Worm (Caenorhabditis elegans) whole organism, L2 larva: ENCODE results near the gene abu-11.

Experiments used
- F13H6.1 ChIP-seq: sonication (generic microtip); optimal IDR thresholded peaks from 2 replicates; lab custom pipeline; 2016; ENCODE audit warnings: missing genetic modification characterization, missing compliant biosample characterization
- ama-1 ChIP-seq: fragments of 150-350 bp; optimal IDR thresholded peaks from 2 replicates; lab custom pipeline; 2018; ENCODE audit warnings: inconsistent platforms
- blmp-1 ChIP-seq: sonication (generic microtip); optimal IDR thresholded peaks from 2 replicates; lab custom pipeline; 2017; ENCODE audit warnings: missing genetic modification characterization, mild to moderate bottlenecking, missing compliant biosample characterization, antibody characterized with exemption, moderate library complexity; ENCODE audit not compliant: insufficient read depth
- egl-27 ChIP-seq: sonication (generic microtip); optimal IDR thresholded peaks from 3 replicates; lab custom pipeline; 2017; ENCODE audit warnings: missing biosample characterization, missing genetic modification reagents, missing genetic modification characterization
- elt-1 ChIP-seq: fragments of 150-350 bp; optimal IDR thresholded peaks from 2 replicates; lab custom pipeline; 2014; ENCODE audit warnings: missing biosample characterization, missing genetic modification characterization
- lin-13 ChIP-seq: fragments of 150-350 bp; optimal IDR thresholded peaks from 2 replicates; lab custom pipeline; 2014; ENCODE audit warnings: missing biosample characterization, missing genetic modification reagents, missing genetic modification characterization
- lin-39 ChIP-seq: fragments of 150-350 bp; optimal IDR thresholded peaks from 2 replicates; lab custom pipeline; 2014; ENCODE audit warnings: missing biosample characterization, missing genetic modification reagents, missing genetic modification characterization
- lsy-2 ChIP-seq, 2 experiments: fragments of 150-350 bp in 1 of 2; sonication (generic microtip) in 1 of 2; optimal IDR thresholded peaks; 2 replicates each; lab custom pipeline; 2014 to 2017; ENCODE audit warnings: missing biosample characterization in 2 of 2, missing genetic modification characterization in 2 of 2
- mdl-1 ChIP-seq, 2 experiments: fragments of 150-350 bp in 1 of 2; sonication (generic microtip) in 1 of 2; optimal IDR thresholded peaks; 2 replicates each; lab custom pipeline; 2017; ENCODE audit warnings: missing biosample characterization in 2 of 2, missing genetic modification characterization in 2 of 2
- nhr-6 ChIP-seq: fragments of 150-350 bp; optimal IDR thresholded peaks from 2 replicates; lab custom pipeline; 2014; ENCODE audit warnings: missing biosample characterization, missing genetic modification characterization
- zag-1 ChIP-seq: fragments of 150-350 bp; optimal IDR thresholded peaks from 2 replicates; lab custom pipeline; 2014; ENCODE audit warnings: missing biosample characterization, missing genetic modification characterization
- ztf-4 ChIP-seq: fragments of 150-350 bp; optimal IDR thresholded peaks from 2 replicates; lab custom pipeline; 2014; ENCODE audit warnings: missing biosample characterization, missing genetic modification characterization

ce11 chrII:155904-156303 lies 38.5 kb downstream of the abu-11 start, which contains the start of gene mrpl-28:
- TF ChIP-seq blmp-1, result peak; percentile 76
- TF ChIP-seq mdl-1 (tag; optimal IDR thresholded peaks at IDR 0.05; lab: Kevin White, UChicago), result peak in 1 of 2 experiments; percentile 26
- TF ChIP-seq lsy-2 (tag; optimal IDR thresholded peaks at IDR 0.05; lab: Kevin White, UChicago), result peak; percentile 90 to 95
- peak; percentile 86 for TF ChIP-seq ztf-4 (tag; lab: Kevin White, UChicago)
- TF ChIP-seq ama-1 (lab: Kevin White, UChicago), result peak; percentile 57
- peak; percentile 92 for TF ChIP-seq egl-27 (tag; lab: Kevin White, UChicago)
- TF ChIP-seq nhr-6 (tag; lab: Kevin White, UChicago), result peak; percentile 90
- TF ChIP-seq zag-1 (tag; lab: Kevin White, UChicago), result peak; percentile 64
- TF ChIP-seq F13H6.1, result peak; percentile 93
- TF ChIP-seq elt-1 (tag; lab: Kevin White, UChicago), result no peak
- peak; percentile 95 for TF ChIP-seq lin-13
- TF ChIP-seq lin-39 (tag; lab: Kevin White, UChicago), result no peak
